Fruit fly (Drosophila melanogaster) Kc167 (cell line): Measurements from ENCODE around the gene CG14417.

ENCODE experiments used
- Myc ChIP-seq: fragments of >200 bp; optimal IDR thresholded peaks from 2 replicates; lab custom pipeline; 2017; ENCODE audit warnings: missing external identifiers
- Sin3A ChIP-seq: fragments of >200 bp; optimal IDR thresholded peaks from 2 replicates; lab custom pipeline; 2018; ENCODE audit warnings: missing external identifiers
- h ChIP-seq: fragments of >200 bp; optimal IDR thresholded peaks from 3 replicates; lab custom pipeline; 2018; ENCODE audit warnings: missing external identifiers
- insv ChIP-seq: fragments of >200 bp; optimal IDR thresholded peaks from 3 replicates; lab custom pipeline; 2018; ENCODE audit warnings: missing external identifiers
- psq ChIP-seq: fragments of >200 bp; optimal IDR thresholded peaks from 2 replicates; lab custom pipeline; 2017; ENCODE audit warnings: missing external identifiers
- ttk ChIP-seq: sonication (Bioruptor generic); optimal IDR thresholded peaks from 2 replicates; lab custom pipeline; 2017; ENCODE audit warnings: missing external identifiers

Gene CG14417

dm6 chrX:2880660-2881059 lies 4.3 kb upstream of the CG14417 start:
- TF ChIP-seq h (lab: Kevin White, UChicago) (no peak), Sin3A (no peak), Myc (no peak), ttk (lab: Kevin White, UChicago) (no peak), insv (lab: Kevin White, UChicago) (no peak)

dm6 chrX:2877070-2877469 lies 737 bp upstream of the CG14417 start:
- no peak for TF ChIP-seq Sin3A
- no peak for TF ChIP-seq psq (lab: Kevin White, UChicago)
- no peak for TF ChIP-seq ttk (lab: Kevin White, UChicago)
- TF ChIP-seq Myc = no peak
- TF ChIP-seq h (lab: Kevin White, UChicago) = no peak

dm6 chrX:2872753-2873152 lies 3.6 kb downstream of the CG14417 start, which contains the start of gene CG14416:
TSS of gene CG14416 (minus strand) at chrX:2872853.
- TF ChIP-seq Sin3A (no peak), h (lab: Kevin White, UChicago) (no peak)

dm6 chrX:2869430-2869829 lies 6.9 kb downstream of the CG14417 start:
- TF ChIP-seq Sin3A (no peak), insv (lab: Kevin White, UChicago) (no peak), h (lab: Kevin White, UChicago) (no peak), psq (lab: Kevin White, UChicago) (no peak), ttk (lab: Kevin White, UChicago) (no peak), Myc (no peak)

- no peak for TF ChIP-seq h (lab: Kevin White, UChicago)
- TF ChIP-seq Sin3A = no peak
- TF ChIP-seq insv (lab: Kevin White, UChicago) = no peak
- TF ChIP-seq psq (lab: Kevin White, UChicago) = no peak
- no peak for TF ChIP-seq ttk (lab: Kevin White, UChicago)
- TF ChIP-seq Myc = no peak
These were observed 15.4 kb downstream of the CG14417 start for dm6 chrX:2860955-2861354.
